Fruit fly (Drosophila melanogaster) whole organism, prepupa: Measurements from ENCODE around the gene RASSF8.
A peak's percentile ranks its signal among the peaks of the same experiment; 100 is the strongest.

Experiments used
- Blimp-1 ChIP-seq: fragments of 200-800 bp; sonication (Bioruptor generic); optimal IDR thresholded peaks from 3 replicates; lab custom pipeline; 2017; ENCODE audit warnings: missing biosample characterization, missing genetic modification characterization, mild to moderate bottlenecking, moderate library complexity, missing genetic modification reagents
- CG10631 ChIP-seq: fragments of 200-800 bp; sonication (Bioruptor generic); optimal IDR thresholded peaks from 2 replicates; lab custom pipeline; 2016; ENCODE audit warnings: missing biosample characterization, missing genetic modification characterization
- CG10669 ChIP-seq: fragments of 200-800 bp; sonication (Bioruptor generic); optimal IDR thresholded peaks from 3 replicates; lab custom pipeline; 2018; ENCODE audit warnings: missing biosample characterization, mild to moderate bottlenecking, missing genetic modification characterization, moderate library complexity
- CG11294 ChIP-seq: fragments of 200-800 bp; sonication (Bioruptor generic); IDR thresholded peaks from 2 replicates; pipeline ENCODE4 v1.3.6; 2022; ENCODE audit warnings: missing biosample characterization, missing genetic modification characterization
- CG11762 ChIP-seq: fragments of 200-800 bp; sonication (Bioruptor generic); optimal IDR thresholded peaks from 3 replicates; lab custom pipeline; 2016; ENCODE audit warnings: missing biosample characterization, missing genetic modification characterization; ENCODE audit not compliant: insufficient read depth
- CG15336 ChIP-seq: fragments of 200-800 bp; sonication (Bioruptor generic); IDR thresholded peaks from 2 replicates; pipeline ENCODE4 v1.3.6; 2022; ENCODE audit warnings: missing biosample characterization, missing genetic modification characterization
- CG1621 ChIP-seq: fragments of 200-800 bp; sonication (Bioruptor generic); optimal IDR thresholded peaks from 3 replicates; lab custom pipeline; 2018; ENCODE audit warnings: missing biosample characterization, mild to moderate bottlenecking, missing genetic modification characterization
- CG3032 ChIP-seq: fragments of 200-800 bp; optimal IDR thresholded peaks from 2 replicates; lab custom pipeline; 2019; ENCODE audit warnings: missing biosample characterization, mild to moderate bottlenecking, missing genetic modification characterization, moderate library complexity
- CG32006 ChIP-seq: fragments of 200-800 bp; sonication (Bioruptor generic); optimal IDR thresholded peaks from 3 replicates; lab custom pipeline; 2017; ENCODE audit warnings: missing biosample characterization, mild to moderate bottlenecking, missing genetic modification characterization
- CG34406 ChIP-seq: fragments of 200-800 bp; sonication (Bioruptor generic); optimal IDR thresholded peaks from 3 replicates; lab custom pipeline; 2016; ENCODE audit warnings: missing biosample characterization, missing genetic modification characterization
- CG3919 ChIP-seq: fragments of 200-800 bp; sonication (Bioruptor generic); optimal IDR thresholded peaks from 3 replicates; lab custom pipeline; 2016; ENCODE audit warnings: missing biosample characterization, missing genetic modification characterization
- CG4318 ChIP-seq: fragments of 200-800 bp; sonication (Bioruptor generic); optimal IDR thresholded peaks from 3 replicates; lab custom pipeline; 2017; ENCODE audit warnings: missing biosample characterization, mild to moderate bottlenecking, missing genetic modification characterization
- CG6163 ChIP-seq: fragments of 200-800 bp; sonication (Bioruptor generic); IDR thresholded peaks from 3 replicates; pipeline ENCODE4 v1.3.6; 2022; ENCODE audit warnings: missing biosample characterization, missing genetic modification characterization
- CG6792 ChIP-seq: fragments of 200-800 bp; sonication (Bioruptor generic); optimal IDR thresholded peaks from 3 replicates; lab custom pipeline; 2016; ENCODE audit warnings: missing biosample characterization, missing genetic modification characterization
- CG6808 ChIP-seq: fragments of 200-800 bp; sonication (Bioruptor generic); optimal IDR thresholded peaks from 3 replicates; lab custom pipeline; 2017; ENCODE audit warnings: missing biosample characterization, missing genetic modification characterization, mild to moderate bottlenecking, moderate library complexity, missing genetic modification reagents
- CG6854 ChIP-seq: fragments of 200-800 bp; sonication (Bioruptor generic); optimal IDR thresholded peaks from 2 replicates; lab custom pipeline; 2017; ENCODE audit warnings: missing biosample characterization, mild to moderate bottlenecking, missing genetic modification characterization
- CG7368 ChIP-seq: fragments of 200-800 bp; sonication (Bioruptor generic); optimal IDR thresholded peaks from 3 replicates; lab custom pipeline; 2016; ENCODE audit warnings: missing biosample characterization, missing genetic modification characterization
- CG8319 ChIP-seq: fragments of 200-800 bp; sonication (Bioruptor generic); optimal IDR thresholded peaks from 3 replicates; lab custom pipeline; 2016; ENCODE audit warnings: missing biosample characterization, missing genetic modification characterization
- CG8632 ChIP-seq: fragments of 200-800 bp; sonication (Bioruptor generic); optimal IDR thresholded peaks from 3 replicates; lab custom pipeline; 2016; ENCODE audit warnings: missing biosample characterization, missing genetic modification characterization
- CG9139 ChIP-seq: fragments of 200-800 bp; sonication (Bioruptor generic); optimal IDR thresholded peaks from 3 replicates; lab custom pipeline; 2017; ENCODE audit warnings: missing biosample characterization, mild to moderate bottlenecking, missing genetic modification characterization
- Eip75B ChIP-seq: fragments of 200-800 bp; sonication (Bioruptor generic); optimal IDR thresholded peaks from 3 replicates; lab custom pipeline; 2016; ENCODE audit warnings: missing biosample characterization, missing genetic modification characterization
- Eip78C ChIP-seq: fragments of 200-800 bp; sonication (Bioruptor generic); peaks from one replicate; lab custom pipeline; 2016; ENCODE audit warnings: missing biosample characterization, missing genetic modification characterization
- Eip93F ChIP-seq: fragments of 200-800 bp; sonication (Bioruptor generic); optimal IDR thresholded peaks from 2 replicates; lab custom pipeline; 2016; ENCODE audit warnings: missing biosample characterization, mild to moderate bottlenecking, missing genetic modification characterization
- Ets21C ChIP-seq: fragments of 200-800 bp; sonication (Bioruptor generic); optimal IDR thresholded peaks from 3 replicates; lab custom pipeline; 2016; ENCODE audit warnings: missing biosample characterization, missing genetic modification characterization
- Ets96B ChIP-seq: fragments of 200-800 bp; optimal IDR thresholded peaks from 2 replicates; lab custom pipeline; 2019; ENCODE audit warnings: missing biosample characterization, mild to moderate bottlenecking, missing genetic modification characterization, moderate library complexity
- Gug ChIP-seq: fragments of 200-800 bp; sonication (Bioruptor generic); IDR thresholded peaks from 2 replicates; pipeline ENCODE4 v1.3.6; 2022; ENCODE audit warnings: missing biosample characterization, missing genetic modification characterization
- Hr38 ChIP-seq: sonication (Bioruptor generic); optimal IDR thresholded peaks from 2 replicates; lab custom pipeline; 2016; ENCODE audit warnings: missing biosample characterization, missing genetic modification characterization
- Hr39 ChIP-seq: fragments of 200-800 bp; sonication (Bioruptor generic); optimal IDR thresholded peaks from 2 replicates; lab custom pipeline; 2016; ENCODE audit warnings: missing biosample characterization, missing genetic modification characterization
- Hr4 ChIP-seq: fragments of 200-800 bp; sonication (Bioruptor generic); optimal IDR thresholded peaks from 3 replicates; lab custom pipeline; 2016; ENCODE audit warnings: missing biosample characterization, missing genetic modification characterization
- Lpt ChIP-seq: fragments of 200-800 bp; sonication (Bioruptor generic); optimal IDR thresholded peaks from 3 replicates; lab custom pipeline; 2016; ENCODE audit warnings: missing biosample characterization, missing genetic modification characterization
- Met ChIP-seq: fragments of 200-800 bp; sonication (Bioruptor generic); optimal IDR thresholded peaks from 3 replicates; lab custom pipeline; 2016; ENCODE audit warnings: missing biosample characterization, missing genetic modification characterization
- OdsH ChIP-seq: fragments of 200-800 bp; sonication (Bioruptor generic); optimal IDR thresholded peaks from 3 replicates; lab custom pipeline; 2016; ENCODE audit warnings: missing biosample characterization, missing genetic modification characterization
- Smox ChIP-seq: fragments of 200-800 bp; sonication (Bioruptor generic); optimal IDR thresholded peaks from 3 replicates; lab custom pipeline; 2016; ENCODE audit warnings: missing biosample characterization, missing genetic modification characterization
- Sox102F ChIP-seq: fragments of 200-800 bp; sonication (Bioruptor generic); optimal IDR thresholded peaks from 2 replicates; lab custom pipeline; 2016; ENCODE audit warnings: missing biosample characterization, mild to moderate bottlenecking, missing genetic modification characterization
- Sox14 ChIP-seq: fragments of 200-800 bp; sonication (Bioruptor generic); optimal IDR thresholded peaks from 3 replicates; lab custom pipeline; 2016; ENCODE audit warnings: missing biosample characterization, missing genetic modification characterization
- Sox15 ChIP-seq: fragments of 200-800 bp; sonication (Bioruptor generic); optimal IDR thresholded peaks from 3 replicates; lab custom pipeline; 2016; ENCODE audit warnings: missing biosample characterization, missing genetic modification characterization
- achi ChIP-seq: fragments of 200-800 bp; sonication (Bioruptor generic); optimal IDR thresholded peaks from 3 replicates; lab custom pipeline; 2016; ENCODE audit warnings: missing biosample characterization, missing genetic modification characterization
- acj6 ChIP-seq: fragments of 200-800 bp; sonication (Bioruptor generic); optimal IDR thresholded peaks from 3 replicates; lab custom pipeline; 2016; ENCODE audit warnings: missing biosample characterization, missing genetic modification characterization
- dsx ChIP-seq: fragments of 200-800 bp; optimal IDR thresholded peaks from 3 replicates; lab custom pipeline; 2019; ENCODE audit warnings: missing biosample characterization, mild to moderate bottlenecking, missing genetic modification characterization, moderate library complexity; ENCODE audit not compliant: poor library complexity, severe bottlenecking
- eg ChIP-seq: fragments of 200-800 bp; sonication (Bioruptor generic); IDR thresholded peaks from 3 replicates; pipeline ENCODE4 v1.3.6; 2022; ENCODE audit warnings: missing biosample characterization, missing genetic modification characterization
- esn ChIP-seq: fragments of 200-800 bp; sonication (Bioruptor generic); optimal IDR thresholded peaks from 2 replicates; lab custom pipeline; 2016; ENCODE audit warnings: missing biosample characterization, mild to moderate bottlenecking, missing genetic modification characterization, moderate library complexity
- fd59A ChIP-seq: fragments of 200-800 bp; sonication (Bioruptor generic); optimal IDR thresholded peaks from 2 replicates; lab custom pipeline; 2017; ENCODE audit warnings: missing biosample characterization, mild to moderate bottlenecking, missing genetic modification characterization, missing genetic modification reagents
- fd85E ChIP-seq: fragments of 200-800 bp; sonication (Bioruptor generic); optimal IDR thresholded peaks from 3 replicates; lab custom pipeline; 2016; ENCODE audit warnings: missing biosample characterization, missing genetic modification characterization
- lz ChIP-seq: fragments of 200-800 bp; sonication (Bioruptor generic); optimal IDR thresholded peaks from 3 replicates; lab custom pipeline; 2016; ENCODE audit warnings: missing biosample characterization, missing genetic modification characterization
- net ChIP-seq: fragments of 200-800 bp; sonication (Bioruptor generic); optimal IDR thresholded peaks from 3 replicates; lab custom pipeline; 2016; ENCODE audit warnings: missing biosample characterization, missing genetic modification characterization
- salr ChIP-seq, 2 experiments: fragments of 200-800 bp; sonication (Bioruptor generic); optimal IDR thresholded peaks; 3 replicates each; lab custom pipeline; 2016 to 2018; ENCODE audit warnings: missing biosample characterization in 2 of 2, missing genetic modification characterization in 2 of 2, mild to moderate bottlenecking in 1 of 2
- svp ChIP-seq: fragments of 200-800 bp; sonication (Bioruptor generic); peaks from one replicate; lab custom pipeline; 2016; ENCODE audit warnings: missing biosample characterization, missing genetic modification characterization
- topi ChIP-seq: fragments of 200-800 bp; sonication (Bioruptor generic); optimal IDR thresholded peaks from 3 replicates; lab custom pipeline; 2016; ENCODE audit warnings: missing biosample characterization, missing genetic modification characterization

The RASSF8 gene

dm6 chr3R:25638961-25639360, 22.6 kb upstream of the RASSF8 start (continued):
- TF ChIP-seq Hr39 (GFP tag; lab: Kevin White, UChicago) (peak; percentile 72), CG9139 (GFP tag; lab: Kevin White, UChicago) (peak; percentile 4), Eip75B (peak; percentile 75), salr (GFP tag; optimal IDR thresholded peaks at IDR 0.05; lab: Kevin White, UChicago) (peak; percentile 16 to 17), CG10631 (peak; percentile 62), Blimp-1 (GFP tag; lab: Kevin White, UChicago) (peak; percentile 36), dsx (GFP tag; lab: Kevin White, UChicago) (peak; percentile 72), topi (peak; percentile 86), CG8632 (peak; percentile 55), lz (GFP tag; lab: Kevin White, UChicago) (peak; percentile 76), esn (peak; percentile 86), CG8319 (GFP tag; lab: Kevin White, UChicago) (peak; percentile 13), CG1621 (tag; lab: Kevin White, UChicago) (peak; percentile 34), Ets21C (GFP tag; lab: Kevin White, UChicago) (peak; percentile 53), CG6854 (GFP tag; lab: Kevin White, UChicago) (peak; percentile 36), CG7368 (GFP tag; lab: Kevin White, UChicago) (peak; percentile 51), CG11294 (GFP tag; lab: Robert Waterston, UW) (no peak), CG15336 (GFP tag; lab: Robert Waterston, UW) (no peak), net (GFP tag; lab: Kevin White, UChicago) (peak; percentile 33), Eip78C (GFP tag; lab: Kevin White, UChicago) (peak; percentile 93), achi (GFP tag; lab: Kevin White, UChicago) (peak; percentile 56), Sox102F (GFP tag; lab: Kevin White, UChicago) (peak; percentile 81), CG10669 (GFP tag; lab: Kevin White, UChicago) (peak; percentile 63), CG3919 (peak; percentile 72), CG6792 (GFP tag; lab: Kevin White, UChicago) (peak; percentile 61), Met (peak; percentile 85), fd59A (GFP tag; lab: Kevin White, UChicago) (peak; percentile 17), Ets96B (peak; percentile 70), CG32006 (GFP tag; lab: Kevin White, UChicago) (peak; percentile 35), svp (GFP tag; lab: Kevin White, UChicago) (peak; percentile 92), CG4318 (no peak), eg (GFP tag; lab: Robert Waterston, UW) (no peak), Hr4 (peak; percentile 25)
- TF ChIP-seq, all 60 proteins: peak for 47

- TF ChIP-seq svp (GFP tag; lab: Kevin White, UChicago) (peak; percentile 96), Eip93F (GFP tag; lab: Kevin White, UChicago) (peak; percentile 92), Met (peak; percentile 94), CG6163 (peak; percentile 88), Lpt (GFP tag; lab: Kevin White, UChicago) (peak; percentile 42), Sox102F (GFP tag; lab: Kevin White, UChicago) (peak; percentile 92), lz (GFP tag; lab: Kevin White, UChicago) (peak; percentile 92), salr (GFP tag; optimal IDR thresholded peaks at IDR 0.05; lab: Kevin White, UChicago) (peak; percentile 13 to 49), Eip78C (GFP tag; lab: Kevin White, UChicago) (peak; percentile 98), CG7368 (GFP tag; lab: Kevin White, UChicago) (peak; percentile 86), CG10631 (peak; percentile 86), Gug (GFP tag; lab: Robert Waterston, UW) (peak; percentile 33; the same call in 1 of the 2 replicates), Hr38 (GFP tag; lab: Kevin White, UChicago) (no peak), dsx (GFP tag; lab: Kevin White, UChicago) (peak; percentile 83), Ets96B (peak; percentile 83), OdsH (peak; percentile 89), acj6 (peak; percentile 86), eg (GFP tag; lab: Robert Waterston, UW) (peak; percentile 31; the same call in 1 of the 3 replicates), Smox (GFP tag; lab: Kevin White, UChicago) (peak; percentile 91), CG11294 (GFP tag; lab: Robert Waterston, UW) (no peak), Sox15 (GFP tag; lab: Kevin White, UChicago) (peak; percentile 76), CG11762 (GFP tag; lab: Kevin White, UChicago) (peak; percentile 84), Eip75B (peak; percentile 92), fd85E (GFP tag; lab: Kevin White, UChicago) (peak; percentile 42), CG34406 (peak; percentile 85), CG8319 (GFP tag; lab: Kevin White, UChicago) (peak; percentile 84), CG3032 (tag; lab: Kevin White, UChicago) (peak; percentile 86), CG6792 (GFP tag; lab: Kevin White, UChicago) (peak; percentile 92), CG6808 (peak; percentile 89), CG4318 (no peak), achi (GFP tag; lab: Kevin White, UChicago) (peak; percentile 86), net (GFP tag; lab: Kevin White, UChicago) (peak; percentile 79), Sox14 (GFP tag; lab: Kevin White, UChicago) (peak; percentile 83), Hr4 (peak; percentile 48)
Observed at dm6 chr3R:25640463-25640862, 21.1 kb upstream of the RASSF8 start.
